Fruit fly (Drosophila melanogaster) whole organism, embryonic: ENCODE results near the gene wek.

Experiments
- Adf1 ChIP-seq: fragments of 200-800 bp; sonication (Bioruptor generic); IDR thresholded peaks from 2 replicates; pipeline ENCODE4 v1.3.6; 2022; ENCODE audit warnings: missing biosample characterization, missing genetic modification characterization
- Aef1 ChIP-seq: fragments of 200-800 bp; sonication (Bioruptor generic); IDR thresholded peaks from 3 replicates; pipeline ENCODE4 v1.3.6; 2022; ENCODE audit warnings: missing biosample characterization, missing genetic modification characterization
- Antp ChIP-seq: fragments of 200-800 bp; sonication (Bioruptor generic); optimal IDR thresholded peaks from 3 replicates; lab custom pipeline; 2016; ENCODE audit warnings: missing biosample characterization, missing genetic modification characterization
- CG10565 ChIP-seq: fragments of 200-800 bp; sonication (Bioruptor generic); optimal IDR thresholded peaks from 3 replicates; lab custom pipeline; 2016; ENCODE audit warnings: missing biosample characterization, mild to moderate bottlenecking, missing genetic modification characterization
- CG10959 ChIP-seq: fragments of 200-800 bp; sonication (Bioruptor generic); IDR thresholded peaks from 2 replicates; pipeline ENCODE4 v1.3.6; 2022; ENCODE audit warnings: missing biosample characterization, missing genetic modification characterization
- CG12071 ChIP-seq: fragments of 200-800 bp; sonication (Bioruptor generic); optimal IDR thresholded peaks from 3 replicates; lab custom pipeline; 2018; ENCODE audit warnings: missing biosample characterization, mild to moderate bottlenecking, missing genetic modification characterization
- CG13424 ChIP-seq: fragments of 200-800 bp; sonication (Bioruptor generic); optimal IDR thresholded peaks from 2 replicates; lab custom pipeline; 2019; ENCODE audit warnings: missing biosample characterization, mild to moderate bottlenecking, missing genetic modification characterization, moderate library complexity
- CG14050 ChIP-seq: fragments of 200-800 bp; sonication (Bioruptor generic); IDR thresholded peaks from 3 replicates; pipeline ENCODE4 v1.3.6; 2022; ENCODE audit warnings: missing biosample characterization, missing genetic modification characterization
- CG17829 ChIP-seq: fragments of 200-800 bp; optimal IDR thresholded peaks from 2 replicates; lab custom pipeline; 2019; ENCODE audit warnings: missing biosample characterization, mild to moderate bottlenecking, missing genetic modification characterization, moderate library complexity
- CG2116 ChIP-seq: fragments of 200-800 bp; sonication (Bioruptor generic); optimal IDR thresholded peaks from 3 replicates; lab custom pipeline; 2018; ENCODE audit warnings: missing biosample characterization, mild to moderate bottlenecking, missing genetic modification characterization
- CG2202 ChIP-seq: fragments of 200-800 bp; sonication (Bioruptor generic); optimal IDR thresholded peaks from 2 replicates; lab custom pipeline; 2018; ENCODE audit warnings: missing biosample characterization, mild to moderate bottlenecking, missing genetic modification characterization
- CG3163 ChIP-seq: fragments of 200-800 bp; sonication (Bioruptor generic); optimal IDR thresholded peaks from 3 replicates; lab custom pipeline; 2016; ENCODE audit warnings: missing biosample characterization, missing genetic modification characterization
- CG34422 ChIP-seq: fragments of 200-800 bp; sonication (Bioruptor generic); IDR thresholded peaks from 3 replicates; pipeline ENCODE4 v1.3.6; 2022; ENCODE audit warnings: missing biosample characterization, missing genetic modification characterization
- CG3726 ChIP-seq: fragments of 200-800 bp; sonication (Bioruptor generic); IDR thresholded peaks from 3 replicates; pipeline ENCODE4, ENCODE4 v1.3.6; 2022; ENCODE audit warnings: missing biosample characterization, missing genetic modification characterization
- CG3995 ChIP-seq: fragments of 200-800 bp; sonication (Bioruptor generic); optimal IDR thresholded peaks from 3 replicates; lab custom pipeline; 2016; ENCODE audit warnings: missing biosample characterization, missing genetic modification characterization
- CG4282 ChIP-seq: fragments of 200-800 bp; sonication (Bioruptor generic); optimal IDR thresholded peaks from 2 replicates; lab custom pipeline; 2016; ENCODE audit warnings: missing biosample characterization, missing genetic modification characterization
- CG9817 ChIP-seq: fragments of 200-800 bp; sonication (Bioruptor generic); optimal IDR thresholded peaks from 2 replicates; lab custom pipeline; 2018; ENCODE audit warnings: missing biosample characterization, mild to moderate bottlenecking, missing genetic modification characterization, moderate library complexity
- CHES-1-like ChIP-seq: fragments of 200-800 bp; sonication (Bioruptor generic); optimal IDR thresholded peaks from 2 replicates; lab custom pipeline; 2016; ENCODE audit warnings: missing biosample characterization, missing genetic modification characterization
- Chrac-16 ChIP-seq: fragments of 200-800 bp; sonication (Bioruptor generic); optimal IDR thresholded peaks from 3 replicates; lab custom pipeline; 2016; ENCODE audit warnings: missing biosample characterization, missing genetic modification characterization
- Elba2 ChIP-seq: fragments of 200-800 bp; sonication (Bioruptor generic); optimal IDR thresholded peaks from 3 replicates; lab custom pipeline; 2016; ENCODE audit warnings: missing biosample characterization, missing genetic modification characterization
- Ets97D ChIP-seq: fragments of 200-800 bp; sonication (Bioruptor generic); optimal IDR thresholded peaks from 3 replicates; lab custom pipeline; 2016; ENCODE audit warnings: missing biosample characterization, missing genetic modification characterization
- H15 ChIP-seq: fragments of 200-800 bp; sonication (Bioruptor generic); IDR thresholded peaks from 3 replicates; pipeline ENCODE4 v1.3.6; 2022; ENCODE audit warnings: missing biosample characterization, missing genetic modification characterization
- Hsf ChIP-seq: fragments of 200-800 bp; sonication (Bioruptor generic); optimal IDR thresholded peaks from 3 replicates; lab custom pipeline; 2016; ENCODE audit warnings: missing biosample characterization, missing genetic modification characterization
- Lhr ChIP-seq: fragments of 200-800 bp; sonication (Bioruptor generic); optimal IDR thresholded peaks from 3 replicates; lab custom pipeline; 2017; ENCODE audit warnings: mild to moderate bottlenecking, missing biosample characterization, missing genetic modification reagents, missing genetic modification characterization
- NC2β ChIP-seq: fragments of 200-800 bp; sonication (Bioruptor generic); optimal IDR thresholded peaks from 2 replicates; lab custom pipeline; 2016; ENCODE audit warnings: missing biosample characterization, missing genetic modification characterization
- NK7.1 ChIP-seq: fragments of 200-800 bp; sonication (Bioruptor generic); optimal IDR thresholded peaks from 3 replicates; lab custom pipeline; 2016; ENCODE audit warnings: missing biosample characterization, missing genetic modification characterization
- Side ChIP-seq: fragments of 200-800 bp; sonication (Bioruptor generic); optimal IDR thresholded peaks from 2 replicates; lab custom pipeline; 2016; ENCODE audit warnings: missing biosample characterization, missing genetic modification characterization
- Six4 ChIP-seq: fragments of 200-800 bp; sonication (Bioruptor generic); optimal IDR thresholded peaks from 2 replicates; lab custom pipeline; 2016; ENCODE audit warnings: missing biosample characterization, missing genetic modification characterization
- al ChIP-seq: fragments of 200-800 bp; sonication (Bioruptor generic); IDR thresholded peaks from 2 replicates; pipeline ENCODE4 v1.3.6; 2022; ENCODE audit warnings: missing biosample characterization, missing genetic modification characterization
- amos ChIP-seq: fragments of 200-800 bp; sonication (Bioruptor generic); IDR thresholded peaks from 2 replicates; pipeline ENCODE4 v1.3.6; 2022; ENCODE audit warnings: missing biosample characterization, missing genetic modification characterization; ENCODE audit not compliant: partially characterized antibody
- bsh ChIP-seq, 2 experiments: fragments of 200-800 bp; sonication (Bioruptor generic); optimal IDR thresholded peaks; 2 replicates each; lab custom pipeline; 2017 to 2018; ENCODE audit warnings: mild to moderate bottlenecking in 2 of 2, missing biosample characterization in 2 of 2, missing genetic modification characterization in 2 of 2, moderate library complexity in 1 of 2
- chm ChIP-seq: fragments of 200-800 bp; sonication (Bioruptor generic); IDR thresholded peaks from 2 replicates; pipeline ENCODE4 v1.3.6; 2022; ENCODE audit warnings: missing biosample characterization, missing genetic modification characterization
- crc ChIP-seq: fragments of 200-800 bp; sonication (Bioruptor generic); optimal IDR thresholded peaks from 2 replicates; lab custom pipeline; 2016; ENCODE audit warnings: missing biosample characterization, missing genetic modification characterization
- disco-r ChIP-seq: fragments of 200-800 bp; sonication (Bioruptor generic); optimal IDR thresholded peaks from 2 replicates; lab custom pipeline; 2016; ENCODE audit warnings: missing biosample characterization, missing genetic modification characterization
- dpn ChIP-seq, 2 experiments: fragments of 200-800 bp; sonication (Bioruptor generic); optimal IDR thresholded peaks; 3 replicates each; lab custom pipeline; 2016; ENCODE audit warnings: missing biosample characterization in 2 of 2, missing genetic modification characterization in 2 of 2
- esg ChIP-seq: fragments of 200-800 bp; sonication (Bioruptor generic); conservative IDR thresholded peaks from 2 replicates; pipeline ENCODE4 v1.3.6; 2022; ENCODE audit warnings: missing biosample characterization, missing genetic modification characterization
- oc ChIP-seq: fragments of 200-800 bp; sonication (Bioruptor generic); optimal IDR thresholded peaks from 2 replicates; lab custom pipeline; 2018; ENCODE audit warnings: missing biosample characterization, mild to moderate bottlenecking, missing genetic modification characterization, moderate library complexity
- peb ChIP-seq: fragments of 200-800 bp; sonication (Bioruptor generic); IDR thresholded peaks from 2 replicates; pipeline ENCODE4 v1.3.6; 2022; ENCODE audit warnings: missing biosample characterization, missing genetic modification characterization
- pho ChIP-seq: fragments of 200-800 bp; sonication (Bioruptor generic); optimal IDR thresholded peaks from 2 replicates; lab custom pipeline; 2016; ENCODE audit warnings: missing biosample characterization, missing genetic modification characterization
- pzg ChIP-seq: fragments of 200-800 bp; sonication (Bioruptor generic); optimal IDR thresholded peaks from 3 replicates; lab custom pipeline; 2018; ENCODE audit warnings: missing biosample characterization, mild to moderate bottlenecking, missing genetic modification characterization, moderate library complexity
- salm ChIP-seq: fragments of 200-800 bp; sonication (Bioruptor generic); optimal IDR thresholded peaks from 2 replicates; lab custom pipeline; 2018; ENCODE audit warnings: missing biosample characterization, mild to moderate bottlenecking, missing genetic modification characterization
- shn ChIP-seq: fragments of 200-800 bp; sonication (Bioruptor generic); optimal IDR thresholded peaks from 3 replicates; lab custom pipeline; 2016; ENCODE audit warnings: missing biosample characterization, missing genetic modification characterization
- slp2 ChIP-seq: fragments of 200-800 bp; sonication (Bioruptor generic); optimal IDR thresholded peaks from 2 replicates; lab custom pipeline; 2016; ENCODE audit warnings: missing biosample characterization, missing genetic modification characterization
- stwl ChIP-seq: fragments of 200-800 bp; sonication (Bioruptor generic); optimal IDR thresholded peaks from 3 replicates; lab custom pipeline; 2018; ENCODE audit warnings: missing biosample characterization, mild to moderate bottlenecking, missing genetic modification characterization, moderate library complexity
- tin ChIP-seq: fragments of 200-800 bp; sonication (Bioruptor generic); optimal IDR thresholded peaks from 3 replicates; lab custom pipeline; 2016; ENCODE audit warnings: missing biosample characterization, missing genetic modification characterization
- twi ChIP-seq: fragments of 200-800 bp; optimal IDR thresholded peaks from 2 replicates; lab custom pipeline; 2019; ENCODE audit warnings: missing biosample characterization, mild to moderate bottlenecking, missing genetic modification characterization, moderate library complexity
- wdn ChIP-seq: fragments of 200-800 bp; sonication (Bioruptor generic); IDR thresholded peaks from 2 replicates; pipeline ENCODE4 v1.3.6; 2022; ENCODE audit warnings: missing biosample characterization, missing genetic modification characterization
- zen2 ChIP-seq: fragments of 200-800 bp; sonication (Bioruptor generic); IDR thresholded peaks from 3 replicates; pipeline ENCODE4 v1.3.6; 2022; ENCODE audit warnings: missing biosample characterization, missing genetic modification characterization; ENCODE audit not compliant: partially characterized antibody
- zfh2 ChIP-seq: fragments of 200-800 bp; sonication (Bioruptor generic); optimal IDR thresholded peaks from 2 replicates; lab custom pipeline; 2016; ENCODE audit warnings: missing biosample characterization, missing genetic modification characterization

The wek gene

DNA sequence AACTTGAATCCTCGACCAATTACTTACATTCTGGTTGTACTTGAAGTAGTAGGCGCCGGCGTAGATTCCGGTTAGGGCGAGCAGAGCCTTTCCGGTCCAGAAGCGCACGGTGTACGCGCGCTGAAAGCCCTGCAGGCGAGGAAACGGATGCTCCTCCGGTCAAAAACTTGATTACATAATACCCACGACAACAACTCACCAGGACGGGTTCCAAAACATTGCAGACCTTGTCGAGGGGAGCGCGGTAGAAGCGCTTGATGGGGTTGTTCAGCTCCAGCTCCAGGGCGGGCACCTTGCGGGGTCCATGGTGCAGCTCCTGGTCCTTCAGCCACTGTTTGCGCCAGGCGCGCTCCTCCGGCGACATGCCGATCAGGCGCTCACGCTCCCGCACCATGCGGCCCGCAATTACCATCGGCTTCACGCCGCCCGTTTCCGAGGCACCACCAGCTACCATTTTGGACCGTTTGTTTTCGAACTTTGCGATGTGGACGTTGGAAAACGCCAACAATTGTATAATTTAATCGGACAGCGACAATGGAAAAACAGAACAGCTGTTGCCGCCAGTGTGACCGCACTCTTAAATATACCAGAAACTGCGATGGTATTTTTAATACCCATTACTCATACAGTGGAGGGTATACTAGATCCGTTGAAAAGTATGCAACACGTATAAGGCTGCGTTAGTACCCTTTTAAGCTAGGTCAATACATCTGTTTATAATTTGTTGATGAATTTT is 17.5 kb downstream of the wek start, which contains the start of gene ND-B17 (continued):
- TF ChIP-seq CHES-1-like (peak; percentile 66), CG3163 (peak; percentile 29), slp2 (GFP tag; lab: Kevin White, UChicago) (peak; percentile 56), zen2 (GFP tag; lab: Robert Waterston, UW) (no peak), Antp (GFP tag; lab: Kevin White, UChicago) (peak; percentile 68), CG17829 (tag; lab: Kevin White, UChicago) (peak; percentile 1), twi (peak; percentile 27), Hsf (peak; percentile 52), Six4 (GFP tag; lab: Kevin White, UChicago) (peak; percentile 27), CG4282 (GFP tag; lab: Kevin White, UChicago) (peak; percentile 33), Elba2 (GFP tag; lab: Kevin White, UChicago) (peak; percentile 15), esg (GFP tag; lab: Robert Waterston, UW) (peak; percentile 55; the same call in 1 of the 2 replicates), peb (no peak), Ets97D (peak; percentile 43), pho (GFP tag; lab: Kevin White, UChicago) (peak; percentile 44), salm (tag; lab: Kevin White, UChicago) (no peak), CG2116 (peak; percentile 64), bsh (GFP tag; optimal IDR thresholded peaks at IDR 0.05; lab: Kevin White, UChicago) (peak in 1 of 2 experiments; percentile 31), NK7.1 (GFP tag; lab: Kevin White, UChicago) (no peak), CG13424 (tag; lab: Kevin White, UChicago) (peak; percentile 45), stwl (tag; lab: Kevin White, UChicago) (peak; percentile 35), Side (GFP tag; lab: Kevin White, UChicago) (peak; percentile 46), chm (GFP tag; lab: Robert Waterston, UW) (peak; percentile 67), al (peak; percentile 68), CG12071 (no peak), CG10565 (GFP tag; lab: Kevin White, UChicago) (no peak), amos (0 out of 2 replicates have a peak, but pooled peaks have one; percentile 10), shn (peak; percentile 55), Lhr (peak; percentile 65), Chrac-16 (peak; percentile 45), tin (GFP tag; lab: Kevin White, UChicago) (peak; percentile 37), CG2202 (no peak), CG14050 (GFP tag; lab: Robert Waterston, UW) (peak; percentile 22; the same call in 2 of the 3 replicates), CG10959 (GFP tag; lab: Robert Waterston, UW) (0 out of 2 replicates have a peak, but pooled peaks have one; percentile 27), oc (no peak), CG3726 (GFP tag; lab: Robert Waterston, UW) (0 out of 3 replicates have a peak, but pooled peaks have one; percentile 41), NC2β (GFP tag; lab: Kevin White, UChicago) (peak; percentile 43), Aef1 (GFP tag; lab: Robert Waterston, UW) (peak; percentile 30; the same call in 1 of the 3 replicates), CG3995 (GFP tag; lab: Kevin White, UChicago) (peak; percentile 22), CG9817 (tag; lab: Kevin White, UChicago) (peak; percentile 23), wdn (GFP tag; lab: Robert Waterston, UW) (0 out of 2 replicates have a peak, but pooled peaks have one; percentile 11), disco-r (no peak), CG34422 (GFP tag; lab: Robert Waterston, UW) (peak; percentile 70; the same call in 2 of the 3 replicates), zfh2 (peak; percentile 57), pzg (peak; percentile 76), crc (GFP tag; lab: Kevin White, UChicago) (no peak), dpn (GFP tag; optimal IDR thresholded peaks at IDR 0.05; lab: Kevin White, UChicago) (peak; percentile 26 to 69), H15 (GFP tag; lab: Robert Waterston, UW) (0 out of 3 replicates have a peak, but pooled peaks have one; percentile 42), Adf1 (GFP tag; lab: Robert Waterston, UW) (peak; percentile 24; the same call in 1 of the 2 replicates)
